Fruit fly (Drosophila melanogaster) whole organism, prepupa: ENCODE data around the gene CG12065.

ENCODE experiments used
- CG10669 ChIP-seq: fragments of 200-800 bp; sonication (Bioruptor generic); optimal IDR thresholded peaks from 3 replicates; lab custom pipeline; 2018; ENCODE audit warnings: missing biosample characterization, mild to moderate bottlenecking, missing genetic modification characterization, moderate library complexity
- CG11294 ChIP-seq: fragments of 200-800 bp; sonication (Bioruptor generic); IDR thresholded peaks from 2 replicates; pipeline ENCODE4 v1.3.6; 2022; ENCODE audit warnings: missing biosample characterization, missing genetic modification characterization
- CG15336 ChIP-seq: fragments of 200-800 bp; sonication (Bioruptor generic); IDR thresholded peaks from 2 replicates; pipeline ENCODE4 v1.3.6; 2022; ENCODE audit warnings: missing biosample characterization, missing genetic modification characterization
- CG1621 ChIP-seq: fragments of 200-800 bp; sonication (Bioruptor generic); optimal IDR thresholded peaks from 3 replicates; lab custom pipeline; 2018; ENCODE audit warnings: missing biosample characterization, mild to moderate bottlenecking, missing genetic modification characterization
- CG3032 ChIP-seq: fragments of 200-800 bp; optimal IDR thresholded peaks from 2 replicates; lab custom pipeline; 2019; ENCODE audit warnings: missing biosample characterization, mild to moderate bottlenecking, missing genetic modification characterization, moderate library complexity
- CG31627 ChIP-seq: fragments of 200-800 bp; sonication (Bioruptor generic); optimal IDR thresholded peaks from 3 replicates; lab custom pipeline; 2016; ENCODE audit warnings: missing biosample characterization, missing genetic modification characterization
- CG32006 ChIP-seq: fragments of 200-800 bp; sonication (Bioruptor generic); optimal IDR thresholded peaks from 3 replicates; lab custom pipeline; 2017; ENCODE audit warnings: missing biosample characterization, mild to moderate bottlenecking, missing genetic modification characterization
- CG34406 ChIP-seq: fragments of 200-800 bp; sonication (Bioruptor generic); optimal IDR thresholded peaks from 3 replicates; lab custom pipeline; 2016; ENCODE audit warnings: missing biosample characterization, missing genetic modification characterization
- CG3919 ChIP-seq: fragments of 200-800 bp; sonication (Bioruptor generic); optimal IDR thresholded peaks from 3 replicates; lab custom pipeline; 2016; ENCODE audit warnings: missing biosample characterization, missing genetic modification characterization
- CG4318 ChIP-seq: fragments of 200-800 bp; sonication (Bioruptor generic); optimal IDR thresholded peaks from 3 replicates; lab custom pipeline; 2017; ENCODE audit warnings: missing biosample characterization, mild to moderate bottlenecking, missing genetic modification characterization
- CG6163 ChIP-seq: fragments of 200-800 bp; sonication (Bioruptor generic); IDR thresholded peaks from 3 replicates; pipeline ENCODE4 v1.3.6; 2022; ENCODE audit warnings: missing biosample characterization, missing genetic modification characterization
- CG6276 ChIP-seq: fragments of 200-800 bp; sonication (Bioruptor generic); optimal IDR thresholded peaks from 2 replicates; lab custom pipeline; 2017; ENCODE audit warnings: missing biosample characterization, mild to moderate bottlenecking, missing genetic modification characterization
- CG6792 ChIP-seq: fragments of 200-800 bp; sonication (Bioruptor generic); optimal IDR thresholded peaks from 3 replicates; lab custom pipeline; 2016; ENCODE audit warnings: missing biosample characterization, missing genetic modification characterization
- CG6854 ChIP-seq: fragments of 200-800 bp; sonication (Bioruptor generic); optimal IDR thresholded peaks from 2 replicates; lab custom pipeline; 2017; ENCODE audit warnings: missing biosample characterization, mild to moderate bottlenecking, missing genetic modification characterization
- CG7368 ChIP-seq: fragments of 200-800 bp; sonication (Bioruptor generic); optimal IDR thresholded peaks from 3 replicates; lab custom pipeline; 2016; ENCODE audit warnings: missing biosample characterization, missing genetic modification characterization
- CG8319 ChIP-seq: fragments of 200-800 bp; sonication (Bioruptor generic); optimal IDR thresholded peaks from 3 replicates; lab custom pipeline; 2016; ENCODE audit warnings: missing biosample characterization, missing genetic modification characterization
- CG8632 ChIP-seq: fragments of 200-800 bp; sonication (Bioruptor generic); optimal IDR thresholded peaks from 3 replicates; lab custom pipeline; 2016; ENCODE audit warnings: missing biosample characterization, missing genetic modification characterization
- CG9139 ChIP-seq: fragments of 200-800 bp; sonication (Bioruptor generic); optimal IDR thresholded peaks from 3 replicates; lab custom pipeline; 2017; ENCODE audit warnings: missing biosample characterization, mild to moderate bottlenecking, missing genetic modification characterization
- Eip75B ChIP-seq: fragments of 200-800 bp; sonication (Bioruptor generic); optimal IDR thresholded peaks from 3 replicates; lab custom pipeline; 2016; ENCODE audit warnings: missing biosample characterization, missing genetic modification characterization
- Eip78C ChIP-seq: fragments of 200-800 bp; sonication (Bioruptor generic); peaks from one replicate; lab custom pipeline; 2016; ENCODE audit warnings: missing biosample characterization, missing genetic modification characterization
- Eip93F ChIP-seq: fragments of 200-800 bp; sonication (Bioruptor generic); optimal IDR thresholded peaks from 2 replicates; lab custom pipeline; 2016; ENCODE audit warnings: missing biosample characterization, mild to moderate bottlenecking, missing genetic modification characterization
- Ets21C ChIP-seq: fragments of 200-800 bp; sonication (Bioruptor generic); optimal IDR thresholded peaks from 3 replicates; lab custom pipeline; 2016; ENCODE audit warnings: missing biosample characterization, missing genetic modification characterization
- Hr39 ChIP-seq: fragments of 200-800 bp; sonication (Bioruptor generic); optimal IDR thresholded peaks from 2 replicates; lab custom pipeline; 2016; ENCODE audit warnings: missing biosample characterization, missing genetic modification characterization
- Hr4 ChIP-seq: fragments of 200-800 bp; sonication (Bioruptor generic); optimal IDR thresholded peaks from 3 replicates; lab custom pipeline; 2016; ENCODE audit warnings: missing biosample characterization, missing genetic modification characterization
- Lpt ChIP-seq: fragments of 200-800 bp; sonication (Bioruptor generic); optimal IDR thresholded peaks from 3 replicates; lab custom pipeline; 2016; ENCODE audit warnings: missing biosample characterization, missing genetic modification characterization
- Met ChIP-seq: fragments of 200-800 bp; sonication (Bioruptor generic); optimal IDR thresholded peaks from 3 replicates; lab custom pipeline; 2016; ENCODE audit warnings: missing biosample characterization, missing genetic modification characterization
- Sox102F ChIP-seq: fragments of 200-800 bp; sonication (Bioruptor generic); optimal IDR thresholded peaks from 2 replicates; lab custom pipeline; 2016; ENCODE audit warnings: missing biosample characterization, mild to moderate bottlenecking, missing genetic modification characterization
- Sox15 ChIP-seq: fragments of 200-800 bp; sonication (Bioruptor generic); optimal IDR thresholded peaks from 3 replicates; lab custom pipeline; 2016; ENCODE audit warnings: missing biosample characterization, missing genetic modification characterization
- acj6 ChIP-seq: fragments of 200-800 bp; sonication (Bioruptor generic); optimal IDR thresholded peaks from 3 replicates; lab custom pipeline; 2016; ENCODE audit warnings: missing biosample characterization, missing genetic modification characterization
- cyc ChIP-seq: fragments of 200-800 bp; sonication (Bioruptor generic); optimal IDR thresholded peaks from 3 replicates; lab custom pipeline; 2016; ENCODE audit warnings: missing biosample characterization, missing genetic modification characterization
- dsx ChIP-seq: fragments of 200-800 bp; optimal IDR thresholded peaks from 3 replicates; lab custom pipeline; 2019; ENCODE audit warnings: missing biosample characterization, mild to moderate bottlenecking, missing genetic modification characterization, moderate library complexity; ENCODE audit not compliant: poor library complexity, severe bottlenecking
- eg ChIP-seq: fragments of 200-800 bp; sonication (Bioruptor generic); IDR thresholded peaks from 3 replicates; pipeline ENCODE4 v1.3.6; 2022; ENCODE audit warnings: missing biosample characterization, missing genetic modification characterization
- fd59A ChIP-seq: fragments of 200-800 bp; sonication (Bioruptor generic); optimal IDR thresholded peaks from 2 replicates; lab custom pipeline; 2017; ENCODE audit warnings: missing biosample characterization, mild to moderate bottlenecking, missing genetic modification characterization, missing genetic modification reagents
- fd85E ChIP-seq: fragments of 200-800 bp; sonication (Bioruptor generic); optimal IDR thresholded peaks from 3 replicates; lab custom pipeline; 2016; ENCODE audit warnings: missing biosample characterization, missing genetic modification characterization
- fkh ChIP-seq: fragments of 200-800 bp; sonication (Bioruptor generic); optimal IDR thresholded peaks from 3 replicates; lab custom pipeline; 2017; ENCODE audit warnings: missing biosample characterization, mild to moderate bottlenecking, missing genetic modification characterization, moderate library complexity
- lz ChIP-seq: fragments of 200-800 bp; sonication (Bioruptor generic); optimal IDR thresholded peaks from 3 replicates; lab custom pipeline; 2016; ENCODE audit warnings: missing biosample characterization, missing genetic modification characterization
- net ChIP-seq: fragments of 200-800 bp; sonication (Bioruptor generic); optimal IDR thresholded peaks from 3 replicates; lab custom pipeline; 2016; ENCODE audit warnings: missing biosample characterization, missing genetic modification characterization
- pdm3 ChIP-seq: fragments of 200-800 bp; sonication (Bioruptor generic); optimal IDR thresholded peaks from 3 replicates; lab custom pipeline; 2016; ENCODE audit warnings: missing biosample characterization, missing genetic modification characterization
- spab ChIP-seq: fragments of 200-800 bp; sonication (Bioruptor generic); optimal IDR thresholded peaks from 2 replicates; lab custom pipeline; 2017; ENCODE audit warnings: missing biosample characterization, mild to moderate bottlenecking, missing genetic modification characterization, missing genetic modification reagents
- ss ChIP-seq, 2 experiments: fragments of 200-800 bp; sonication (Bioruptor generic); optimal IDR thresholded peaks; 2 replicates in 1 of 2; 3 replicates in 1 of 2; lab custom pipeline; 2017 to 2018; ENCODE audit warnings: mild to moderate bottlenecking in 2 of 2, missing biosample characterization in 2 of 2, missing genetic modification characterization in 2 of 2, moderate library complexity in 1 of 2
- vri ChIP-seq: fragments of 200-800 bp; sonication (Bioruptor generic); optimal IDR thresholded peaks from 3 replicates; lab custom pipeline; 2016; ENCODE audit warnings: missing biosample characterization, mild to moderate bottlenecking, missing genetic modification characterization

The CG12065 gene

DNA sequence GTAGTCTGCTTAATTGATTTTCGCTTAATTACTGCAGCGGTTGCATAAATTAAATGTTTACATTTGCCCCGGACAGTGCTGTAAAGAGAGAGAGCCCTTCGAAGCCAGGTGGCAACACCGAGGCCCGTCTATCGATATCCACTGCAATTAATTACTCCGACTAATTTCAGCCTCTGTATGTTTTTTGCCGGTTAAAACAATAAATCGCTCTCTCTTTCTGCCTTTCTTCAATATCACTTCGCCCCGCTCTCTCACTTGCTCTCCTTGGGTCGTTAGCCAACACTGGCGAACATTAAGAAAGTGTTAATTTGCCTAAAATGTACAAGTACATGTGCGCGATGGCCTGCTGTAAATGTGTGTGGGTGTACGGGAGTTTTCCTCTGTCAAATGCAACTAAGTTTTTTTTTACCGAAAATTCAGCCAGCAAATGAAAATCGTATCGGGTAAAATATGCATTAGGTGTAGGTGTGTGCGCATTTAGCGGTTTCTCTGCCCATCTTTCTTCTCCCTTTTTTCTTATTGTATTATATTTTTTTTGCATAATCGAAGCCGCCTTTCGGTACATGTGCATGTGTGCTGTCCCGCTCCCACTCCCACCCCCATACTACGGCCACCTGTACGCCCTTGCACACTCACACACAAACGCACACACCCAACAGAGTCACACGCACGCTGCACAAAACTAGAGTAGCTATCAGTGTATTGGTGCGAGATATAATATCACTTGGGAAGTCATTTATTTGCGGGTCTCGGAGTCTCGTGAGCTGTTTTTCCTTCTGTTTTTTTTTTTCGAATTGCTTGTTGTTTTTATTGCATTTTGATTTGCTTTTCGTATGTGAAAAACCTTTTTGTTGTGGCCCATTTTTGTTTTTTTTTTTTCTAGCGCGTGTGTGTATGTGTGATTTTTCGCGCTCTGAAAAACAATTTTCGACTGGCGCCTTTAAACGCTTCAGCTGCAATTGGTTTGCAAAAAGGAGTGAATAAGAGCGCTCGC, 12.4 kb upstream of the CG12065 start (continued):
- peak; percentile 65 for TF ChIP-seq CG3919 (GFP tag; lab: Kevin White, UChicago)
- no peak for TF ChIP-seq CG6792 (GFP tag; lab: Kevin White, UChicago)
- peak; percentile 81 for TF ChIP-seq vri
- peak; percentile 67 for TF ChIP-seq CG15336 (GFP tag; lab: Robert Waterston, UW)
- TF ChIP-seq pdm3 (GFP tag; lab: Kevin White, UChicago): peak; percentile 41
- peak; percentile 5 for TF ChIP-seq fd59A (GFP tag; lab: Kevin White, UChicago)
- peak; percentile 54 for TF ChIP-seq Sox102F (GFP tag; lab: Kevin White, UChicago)
- no peak for TF ChIP-seq spab (GFP tag; lab: Kevin White, UChicago)
- peak; percentile 46 for TF ChIP-seq CG7368
- peak; percentile 20 for TF ChIP-seq CG10669 (GFP tag; lab: Kevin White, UChicago)
- peak; percentile 80 for TF ChIP-seq fkh
- peak; percentile 46 for TF ChIP-seq Met (GFP tag; lab: Kevin White, UChicago)
- TF ChIP-seq CG11294: no peak; the same call in 1 of the 2 replicates
- TF ChIP-seq Lpt (GFP tag; lab: Kevin White, UChicago): no peak
- peak; percentile 44 to 50 for TF ChIP-seq ss (GFP tag; optimal IDR thresholded peaks at IDR 0.05; lab: Kevin White, UChicago)
- TF ChIP-seq Eip93F (GFP tag; lab: Kevin White, UChicago): peak; percentile 36
- peak; percentile 15 for TF ChIP-seq CG32006
- peak; percentile 37 for TF ChIP-seq CG31627 (GFP tag; lab: Kevin White, UChicago)
- TF ChIP-seq CG34406 (GFP tag; lab: Kevin White, UChicago): peak; percentile 9
- no peak for TF ChIP-seq Sox15 (GFP tag; lab: Kevin White, UChicago)
- peak; percentile 23 for TF ChIP-seq acj6
- TF ChIP-seq Hr4: no peak
- no peak for TF ChIP-seq CG8319 (GFP tag; lab: Kevin White, UChicago)
- TF ChIP-seq Ets21C (GFP tag; lab: Kevin White, UChicago): no peak
- TF ChIP-seq eg (GFP tag; lab: Robert Waterston, UW): peak; percentile 75
- peak; percentile 51 for TF ChIP-seq CG6276 (GFP tag; lab: Kevin White, UChicago)
- peak; percentile 12 for TF ChIP-seq CG8632 (GFP tag; lab: Kevin White, UChicago)
- peak; percentile 35 for TF ChIP-seq cyc (GFP tag; lab: Kevin White, UChicago)
- TF ChIP-seq fd85E: no peak
- TF ChIP-seq CG3032 (tag; lab: Kevin White, UChicago): no peak
- peak; percentile 36 for TF ChIP-seq net (GFP tag; lab: Kevin White, UChicago)
- TF ChIP-seq Eip75B (GFP tag; lab: Kevin White, UChicago): peak; percentile 28
- no peak; the same call in 2 of the 3 replicates for TF ChIP-seq CG6163 (GFP tag; lab: Robert Waterston, UW)
- peak; percentile 49 for TF ChIP-seq Hr39 (GFP tag; lab: Kevin White, UChicago)
- peak; percentile 83 for TF ChIP-seq Eip78C (GFP tag; lab: Kevin White, UChicago)
- no peak for TF ChIP-seq CG4318 (GFP tag; lab: Kevin White, UChicago)
- TF ChIP-seq CG9139 (GFP tag; lab: Kevin White, UChicago): no peak
- TF ChIP-seq dsx: no peak
- TF ChIP-seq CG1621 (tag; lab: Kevin White, UChicago): peak; percentile 18
- peak; percentile 53 for TF ChIP-seq lz (GFP tag; lab: Kevin White, UChicago)
- TF ChIP-seq CG6854 (GFP tag; lab: Kevin White, UChicago): no peak
